Fruit fly (Drosophila melanogaster) whole organism, embryonic: ENCODE measurements around the gene Sik2.

ENCODE experiments used
- BEAF-32 ChIP-seq: fragments of 200-800 bp; sonication (Bioruptor generic); optimal IDR thresholded peaks from 3 replicates; lab custom pipeline; 2017; ENCODE audit warnings: missing biosample characterization, missing genetic modification characterization, mild to moderate bottlenecking, moderate library complexity, missing genetic modification reagents
- CG10959 ChIP-seq: fragments of 200-800 bp; sonication (Bioruptor generic); IDR thresholded peaks from 2 replicates; pipeline ENCODE4 v1.3.6; 2022; ENCODE audit warnings: missing biosample characterization, missing genetic modification characterization
- CG11247 ChIP-seq: fragments of 200-800 bp; sonication (Bioruptor generic); IDR thresholded peaks from 2 replicates; pipeline ENCODE4 v1.3.6; 2022; ENCODE audit warnings: missing biosample characterization, missing genetic modification characterization
- CG14014 ChIP-seq: fragments of 200-800 bp; sonication (Bioruptor generic); IDR thresholded peaks from 2 replicates; pipeline ENCODE4 v1.3.6; 2022; ENCODE audit warnings: missing biosample characterization, missing genetic modification characterization
- CG14860 ChIP-seq: fragments of 200-800 bp; sonication (Bioruptor generic); IDR thresholded peaks from 3 replicates; pipeline ENCODE4 v1.3.6; 2022; ENCODE audit warnings: missing biosample characterization, missing genetic modification characterization; ENCODE audit not compliant: partially characterized antibody
- CG15479 ChIP-seq: fragments of 200-800 bp; sonication (Bioruptor generic); optimal IDR thresholded peaks from 3 replicates; lab custom pipeline; 2019; ENCODE audit warnings: missing biosample characterization, mild to moderate bottlenecking, missing genetic modification characterization, moderate library complexity
- CG17361 ChIP-seq: fragments of 200-800 bp; sonication (Bioruptor generic); IDR thresholded peaks from 3 replicates; pipeline ENCODE4 v1.3.6; 2022; ENCODE audit warnings: missing biosample characterization, missing genetic modification characterization
- CG18599 ChIP-seq: fragments of 200-800 bp; sonication (Bioruptor generic); optimal IDR thresholded peaks from 3 replicates; lab custom pipeline; 2017; ENCODE audit warnings: missing biosample characterization, missing genetic modification characterization, mild to moderate bottlenecking, moderate library complexity, missing genetic modification reagents
- CG2120 ChIP-seq: fragments of 200-800 bp; sonication (Bioruptor generic); optimal IDR thresholded peaks from 3 replicates; lab custom pipeline; 2016; ENCODE audit warnings: missing biosample characterization, missing genetic modification characterization
- CG2129 ChIP-seq: fragments of 200-800 bp; sonication (Bioruptor generic); IDR thresholded peaks from 2 replicates; pipeline ENCODE4 v1.3.6; 2022; ENCODE audit warnings: missing biosample characterization, missing genetic modification characterization; ENCODE audit not compliant: partially characterized antibody
- CG2199 ChIP-seq: fragments of 200-800 bp; sonication (Bioruptor generic); IDR thresholded peaks from 3 replicates; pipeline ENCODE4 v1.3.6; 2022; ENCODE audit warnings: missing biosample characterization, missing genetic modification characterization
- CG2712 ChIP-seq: fragments of 200-800 bp; optimal IDR thresholded peaks from 3 replicates; lab custom pipeline; 2019; ENCODE audit warnings: missing biosample characterization, mild to moderate bottlenecking, missing genetic modification characterization, moderate library complexity
- CG31365 ChIP-seq: fragments of 200-800 bp; sonication (Bioruptor generic); optimal IDR thresholded peaks from 2 replicates; lab custom pipeline; 2018; ENCODE audit warnings: missing biosample characterization, mild to moderate bottlenecking, missing genetic modification characterization
- CG4282 ChIP-seq: fragments of 200-800 bp; sonication (Bioruptor generic); optimal IDR thresholded peaks from 2 replicates; lab custom pipeline; 2016; ENCODE audit warnings: missing biosample characterization, missing genetic modification characterization
- CG4360 ChIP-seq: fragments of 200-800 bp; sonication (Bioruptor generic); IDR thresholded peaks from 2 replicates; pipeline ENCODE4 v1.3.6; 2022; ENCODE audit warnings: missing biosample characterization, missing genetic modification characterization
- CG4854 ChIP-seq: fragments of 200-800 bp; sonication (Bioruptor generic); optimal IDR thresholded peaks from 2 replicates; lab custom pipeline; 2016; ENCODE audit warnings: missing biosample characterization, missing genetic modification characterization, inconsistent platforms
- CG5953 ChIP-seq: fragments of 200-800 bp; sonication (Bioruptor generic); IDR thresholded peaks from 2 replicates; pipeline ENCODE4 v1.3.6; 2022; ENCODE audit warnings: missing biosample characterization, missing genetic modification characterization
- CG6854 ChIP-seq: fragments of 200-800 bp; sonication (Bioruptor generic); optimal IDR thresholded peaks from 3 replicates; lab custom pipeline; 2017; ENCODE audit warnings: missing biosample characterization, mild to moderate bottlenecking, missing genetic modification characterization
- CG7839 ChIP-seq: fragments of 200-800 bp; sonication (Bioruptor generic); optimal IDR thresholded peaks from 3 replicates; lab custom pipeline; 2018; ENCODE audit warnings: missing biosample characterization, mild to moderate bottlenecking, missing genetic modification characterization, moderate library complexity
- CG7963 ChIP-seq: fragments of 200-800 bp; sonication (Bioruptor generic); IDR thresholded peaks from 3 replicates; pipeline ENCODE4 v1.3.6; 2022; ENCODE audit warnings: missing biosample characterization, missing genetic modification characterization; ENCODE audit not compliant: partially characterized antibody
- CG8478 ChIP-seq: fragments of >200 bp; optimal IDR thresholded peaks from 2 replicates; lab custom pipeline; 2018
- Deaf1 ChIP-seq: fragments of 200-800 bp; optimal IDR thresholded peaks from 3 replicates; lab custom pipeline; 2019; ENCODE audit warnings: missing biosample characterization, mild to moderate bottlenecking, missing genetic modification characterization, moderate library complexity
- Dfd ChIP-seq, 2 experiments: fragments of >200 bp; optimal IDR thresholded peaks; 2 replicates each; lab custom pipeline; 2017; ENCODE audit warnings: missing biosample characterization in 2 of 2, missing genetic modification characterization in 2 of 2
- Dp ChIP-seq: fragments of 200-800 bp; sonication (Bioruptor generic); optimal IDR thresholded peaks from 2 replicates; lab custom pipeline; 2018; ENCODE audit warnings: missing biosample characterization, mild to moderate bottlenecking, missing genetic modification characterization, moderate library complexity
- Ets65A ChIP-seq: fragments of 200-800 bp; sonication (Bioruptor generic); peaks from one replicate; lab custom pipeline; 2016; ENCODE audit warnings: missing biosample characterization, missing genetic modification characterization
- Fer2 ChIP-seq: fragments of 200-800 bp; sonication (Bioruptor generic); optimal IDR thresholded peaks from 2 replicates; lab custom pipeline; 2018; ENCODE audit warnings: missing biosample characterization, mild to moderate bottlenecking, missing genetic modification characterization, moderate library complexity
- Hmx ChIP-seq: fragments of 200-800 bp; sonication (Bioruptor generic); optimal IDR thresholded peaks from 2 replicates; lab custom pipeline; 2016; ENCODE audit warnings: missing biosample characterization, missing genetic modification characterization
- Optix ChIP-seq: fragments of 200-800 bp; sonication (Bioruptor generic); IDR thresholded peaks from 3 replicates; pipeline ENCODE4 v1.3.6; 2022; ENCODE audit warnings: missing biosample characterization, missing genetic modification characterization
- Poxn ChIP-seq: fragments of 200-800 bp; sonication (Bioruptor generic); IDR thresholded peaks from 2 replicates; pipeline ENCODE4 v1.3.6; 2022; ENCODE audit warnings: missing biosample characterization, missing genetic modification characterization
- Sox100B ChIP-seq: fragments of 200-800 bp; sonication (Bioruptor generic); optimal IDR thresholded peaks from 3 replicates; lab custom pipeline; 2018; ENCODE audit warnings: missing biosample characterization, mild to moderate bottlenecking, missing genetic modification characterization
- Sox102F ChIP-seq: fragments of 200-800 bp; sonication (Bioruptor generic); optimal IDR thresholded peaks from 2 replicates; lab custom pipeline; 2018; ENCODE audit warnings: missing biosample characterization, mild to moderate bottlenecking, missing genetic modification characterization, moderate library complexity
- Sry-β ChIP-seq: fragments of 200-800 bp; sonication (Bioruptor generic); optimal IDR thresholded peaks from 2 replicates; lab custom pipeline; 2018; ENCODE audit warnings: missing biosample characterization, mild to moderate bottlenecking, missing genetic modification characterization, moderate library complexity
- TFAM ChIP-seq: fragments of 200-800 bp; sonication (Bioruptor generic); optimal IDR thresholded peaks from 2 replicates; lab custom pipeline; 2017; ENCODE audit warnings: missing biosample characterization, missing genetic modification characterization, inconsistent platforms
- Taf1 ChIP-seq: fragments of 200-800 bp; sonication (Bioruptor generic); IDR thresholded peaks from 2 replicates; pipeline ENCODE4 v1.3.6; 2022; ENCODE audit warnings: missing biosample characterization, missing genetic modification characterization
- dm ChIP-seq: fragments of 200-800 bp; sonication (Bioruptor generic); optimal IDR thresholded peaks from 3 replicates; lab custom pipeline; 2016; ENCODE audit warnings: missing biosample characterization, missing genetic modification characterization
- fd102C ChIP-seq: fragments of 200-800 bp; sonication (Bioruptor generic); optimal IDR thresholded peaks from 2 replicates; lab custom pipeline; 2018; ENCODE audit warnings: missing biosample characterization, mild to moderate bottlenecking, missing genetic modification characterization, moderate library complexity
- fu2 ChIP-seq: fragments of 200-800 bp; sonication (Bioruptor generic); optimal IDR thresholded peaks from 2 replicates; lab custom pipeline; 2016; ENCODE audit warnings: missing biosample characterization, missing genetic modification characterization
- insv ChIP-seq, 2 experiments: fragments of 200-800 bp; sonication (Bioruptor generic); optimal IDR thresholded peaks; 3 replicates each; lab custom pipeline; 2016 to 2018; ENCODE audit warnings: missing biosample characterization in 2 of 2, missing genetic modification characterization in 2 of 2
- jigr1 ChIP-seq: fragments of 200-800 bp; sonication (Bioruptor generic); IDR thresholded peaks from 3 replicates; pipeline ENCODE4 v1.3.6; 2022; ENCODE audit warnings: missing biosample characterization, missing genetic modification characterization
- lola ChIP-seq, 3 experiments: fragments of >200 bp in 2 of 3; fragments of 200-800 bp in 1 of 3; sonication (Bioruptor generic) in 1 of 3; optimal IDR thresholded peaks; 2 replicates each; lab custom pipeline; 2017 to 2019; ENCODE audit warnings: missing biosample characterization in 3 of 3, missing genetic modification characterization in 3 of 3, mild to moderate bottlenecking in 1 of 3, moderate library complexity in 1 of 3
- lov ChIP-seq, 2 experiments: fragments of 200-800 bp in 1 of 2; fragments of >200 bp in 1 of 2; sonication (Bioruptor generic) in 1 of 2; IDR thresholded peaks in 1 of 2; optimal IDR thresholded peaks in 1 of 2; 2 replicates in 1 of 2; 3 replicates in 1 of 2; pipeline versions ENCODE4 v1.3.6 to Lab custom; 2017 to 2022; ENCODE audit warnings: missing biosample characterization in 1 of 2, missing genetic modification characterization in 1 of 2
- maf-S ChIP-seq: fragments of 200-800 bp; sonication (Bioruptor generic); optimal IDR thresholded peaks from 2 replicates; lab custom pipeline; 2016; ENCODE audit warnings: missing biosample characterization, missing genetic modification characterization
- mirr ChIP-seq: fragments of 200-800 bp; sonication (Bioruptor generic); optimal IDR thresholded peaks from 3 replicates; lab custom pipeline; 2018; ENCODE audit warnings: missing biosample characterization, mild to moderate bottlenecking, missing genetic modification characterization
- p53 ChIP-seq: fragments of 200-800 bp; sonication (Bioruptor generic); optimal IDR thresholded peaks from 2 replicates; lab custom pipeline; 2016; ENCODE audit warnings: missing biosample characterization, missing genetic modification characterization
- schlank ChIP-seq: fragments of 200-800 bp; sonication (Bioruptor generic); optimal IDR thresholded peaks from 2 replicates; lab custom pipeline; 2018; ENCODE audit warnings: missing biosample characterization, mild to moderate bottlenecking, missing genetic modification characterization
- sens ChIP-seq: fragments of 200-800 bp; sonication (Bioruptor generic); peaks from one replicate; lab custom pipeline; 2016; ENCODE audit warnings: missing biosample characterization, missing genetic modification characterization
- sug ChIP-seq: fragments of 200-800 bp; optimal IDR thresholded peaks from 2 replicates; lab custom pipeline; 2019; ENCODE audit warnings: missing biosample characterization, mild to moderate bottlenecking, missing genetic modification characterization, moderate library complexity
- trem ChIP-seq: fragments of 200-800 bp; optimal IDR thresholded peaks from 3 replicates; lab custom pipeline; 2019; ENCODE audit warnings: missing biosample characterization, mild to moderate bottlenecking, missing genetic modification characterization, moderate library complexity
- twi ChIP-seq: fragments of 200-800 bp; optimal IDR thresholded peaks from 2 replicates; lab custom pipeline; 2019; ENCODE audit warnings: missing biosample characterization, mild to moderate bottlenecking, missing genetic modification characterization, moderate library complexity
- wek ChIP-seq: fragments of 200-800 bp; sonication (Bioruptor generic); optimal IDR thresholded peaks from 3 replicates; lab custom pipeline; 2018; ENCODE audit warnings: missing biosample characterization, mild to moderate bottlenecking, missing genetic modification characterization, moderate library complexity
- zen ChIP-seq: fragments of 200-800 bp; sonication (Bioruptor generic); optimal IDR thresholded peaks from 3 replicates; lab custom pipeline; 2018; ENCODE audit warnings: missing biosample characterization, mild to moderate bottlenecking, missing genetic modification characterization, moderate library complexity

Gene Sik2

DNA sequence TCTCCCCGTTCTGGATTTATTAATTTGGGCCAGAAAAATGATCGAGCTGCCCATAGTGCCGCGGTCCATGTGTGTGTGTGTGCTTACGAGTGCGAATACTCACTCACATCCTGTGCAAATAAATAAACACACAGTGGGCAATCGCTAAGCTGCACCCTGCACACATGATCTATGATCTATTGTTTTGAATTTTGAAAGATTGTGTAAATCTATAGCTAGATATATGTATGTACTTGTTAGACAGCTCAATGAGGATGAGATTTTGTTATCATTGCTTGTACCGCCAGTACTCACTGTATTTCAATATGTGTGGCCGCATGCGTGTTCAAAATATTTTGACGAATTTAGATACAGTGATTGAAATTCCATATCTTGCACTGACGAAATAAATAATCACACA lies 21.4 kb upstream of the Sik2 start (continued):
- TF ChIP-seq TFAM (no peak), insv (GFP tag; optimal IDR thresholded peaks at IDR 0.05; lab: Kevin White, UChicago) (no peak), p53 (GFP tag; lab: Kevin White, UChicago) (no peak), wek (GFP tag; lab: Kevin White, UChicago) (no peak), CG8478 (no peak), Optix (0 out of 3 replicates have a peak, but pooled peaks have one; percentile 28), twi (no peak), CG7839 (tag; lab: Kevin White, UChicago) (peak; percentile 66), CG4282 (GFP tag; lab: Kevin White, UChicago) (no peak), Sox100B (GFP tag; lab: Kevin White, UChicago) (no peak), trem (tag; lab: Kevin White, UChicago) (no peak), Ets65A (GFP tag; lab: Kevin White, UChicago) (peak; percentile 92), CG18599 (peak; percentile 82), CG31365 (tag; lab: Kevin White, UChicago) (no peak), Sox102F (GFP tag; lab: Kevin White, UChicago) (peak; percentile 25), CG6854 (GFP tag; lab: Kevin White, UChicago) (no peak), jigr1 (GFP tag; lab: Robert Waterston, UW) (no peak), CG14860 (GFP tag; lab: Robert Waterston, UW) (no peak), Poxn (GFP tag; lab: Robert Waterston, UW) (peak; percentile 53; the same call in 1 of the 2 replicates), sens (peak; percentile 36), sug (tag; lab: Kevin White, UChicago) (peak; percentile 24), schlank (peak; percentile 74), CG2129 (GFP tag; lab: Robert Waterston, UW) (no peak), CG7963 (GFP tag; lab: Robert Waterston, UW) (no peak), Fer2 (peak; percentile 21), CG2712 (peak; percentile 18), CG14014 (GFP tag; lab: Robert Waterston, UW) (peak; percentile 43; the same call in 1 of the 2 replicates), dm (GFP tag; lab: Kevin White, UChicago) (no peak), mirr (GFP tag; lab: Kevin White, UChicago) (peak; percentile 68), Sry-β (GFP tag; lab: Kevin White, UChicago) (no peak), lola (GFP tag; optimal IDR thresholded peaks at IDR 0.05; lab: Kevin White, UChicago) (no peak), maf-S (GFP tag; lab: Kevin White, UChicago) (no peak), zen (no peak), CG15479 (no peak), CG5953 (no peak), Taf1 (GFP tag; lab: Robert Waterston, UW) (peak; percentile 69), CG4854 (GFP tag; lab: Kevin White, UChicago) (peak; percentile 0), fd102C (GFP tag; lab: Kevin White, UChicago) (no peak), BEAF-32 (GFP tag; lab: Kevin White, UChicago) (no peak), CG11247 (GFP tag; lab: Robert Waterston, UW) (peak; percentile 66), Hmx (GFP tag; lab: Kevin White, UChicago) (no peak), CG17361 (GFP tag; lab: Robert Waterston, UW) (no peak), CG10959 (GFP tag; lab: Robert Waterston, UW) (no peak), CG2199 (GFP tag; lab: Robert Waterston, UW) (no peak), Deaf1 (tag; lab: Kevin White, UChicago) (no peak), Dp (no peak), CG2120 (GFP tag; lab: Kevin White, UChicago) (peak; percentile 86), Dfd (GFP tag; optimal IDR thresholded peaks at IDR 0.05; lab: Kevin White, UChicago) (no peak), CG4360 (GFP tag; lab: Robert Waterston, UW) (no peak), fu2 (GFP tag; lab: Kevin White, UChicago) (peak; percentile 52), lov (optimal IDR thresholded peaks at IDR 0.05; lab: Kevin White, UChicago) (no peak), lov (GFP tag; IDR thresholded peaks at IDR 0.05; lab: Robert Waterston, UW) (no peak)
